Worm (Caenorhabditis elegans) whole organism, L2 larva: Measurements from ENCODE around the gene nipi-4.

ENCODE experiments used
- C34F6.9 ChIP-seq: fragments of 150-350 bp; optimal IDR thresholded peaks from 2 replicates; lab custom pipeline; 2014; ENCODE audit warnings: missing biosample characterization, missing genetic modification characterization
- F13H6.1 ChIP-seq: sonication (generic microtip); optimal IDR thresholded peaks from 2 replicates; lab custom pipeline; 2016; ENCODE audit warnings: missing genetic modification characterization, missing compliant biosample characterization
- R02D3.7 ChIP-seq: fragments of 150-350 bp; optimal IDR thresholded peaks from 2 replicates; lab custom pipeline; 2014; ENCODE audit warnings: missing biosample characterization, missing genetic modification characterization
- Y55F3AM.14 ChIP-seq: fragments of 200-800 bp; sonication (Bioruptor generic); optimal IDR thresholded peaks from 2 replicates; lab custom pipeline; 2018; ENCODE audit warnings: mild to moderate bottlenecking, missing genetic modification characterization, missing compliant biosample characterization
- alr-1 ChIP-seq: fragments of 150-350 bp; optimal IDR thresholded peaks from 2 replicates; lab custom pipeline; 2014; ENCODE audit warnings: missing biosample characterization, missing genetic modification characterization
- aly-2 ChIP-seq: fragments of 150-350 bp; optimal IDR thresholded peaks from 2 replicates; lab custom pipeline; 2014; ENCODE audit warnings: missing biosample characterization, missing genetic modification characterization
- ama-1 ChIP-seq: fragments of 150-350 bp; optimal IDR thresholded peaks from 2 replicates; lab custom pipeline; 2018; ENCODE audit warnings: inconsistent platforms
- ceh-16 ChIP-seq: fragments of 150-350 bp; optimal IDR thresholded peaks from 2 replicates; lab custom pipeline; 2014; ENCODE audit warnings: missing biosample characterization, missing genetic modification characterization
- crh-2 ChIP-seq: sonication (generic microtip); optimal IDR thresholded peaks from 2 replicates; lab custom pipeline; 2017; ENCODE audit warnings: missing biosample characterization, missing genetic modification characterization
- dmd-4 ChIP-seq: sonication (generic microtip); optimal IDR thresholded peaks from 2 replicates; lab custom pipeline; 2017; ENCODE audit warnings: missing biosample characterization, missing genetic modification characterization
- elt-1 ChIP-seq: fragments of 150-350 bp; optimal IDR thresholded peaks from 2 replicates; lab custom pipeline; 2014; ENCODE audit warnings: missing biosample characterization, missing genetic modification characterization
- elt-3 ChIP-seq: sonication (generic microtip); optimal IDR thresholded peaks from 2 replicates; lab custom pipeline; 2017; ENCODE audit warnings: missing biosample characterization, missing genetic modification characterization
- fos-1 ChIP-seq: fragments of 150-350 bp; optimal IDR thresholded peaks from 2 replicates; lab custom pipeline; 2014; ENCODE audit warnings: missing biosample characterization, missing genetic modification characterization
- gmeb-1 ChIP-seq: fragments of 150-350 bp; optimal IDR thresholded peaks from 2 replicates; lab custom pipeline; 2014; ENCODE audit warnings: missing biosample characterization, missing genetic modification characterization
- lin-13 ChIP-seq: fragments of 150-350 bp; optimal IDR thresholded peaks from 2 replicates; lab custom pipeline; 2014; ENCODE audit warnings: missing biosample characterization, missing genetic modification reagents, missing genetic modification characterization
- lin-39 ChIP-seq: fragments of 150-350 bp; optimal IDR thresholded peaks from 2 replicates; lab custom pipeline; 2014; ENCODE audit warnings: missing biosample characterization, missing genetic modification reagents, missing genetic modification characterization
- mab-5 ChIP-seq: fragments of 150-350 bp; optimal IDR thresholded peaks from 2 replicates; lab custom pipeline; 2014; ENCODE audit warnings: missing biosample characterization, missing genetic modification characterization
- mdl-1 ChIP-seq, 2 experiments: fragments of 150-350 bp in 1 of 2; sonication (generic microtip) in 1 of 2; optimal IDR thresholded peaks; 2 replicates each; lab custom pipeline; 2017; ENCODE audit warnings: missing biosample characterization in 2 of 2, missing genetic modification characterization in 2 of 2
- nhr-10 ChIP-seq: sonication (generic microtip); optimal IDR thresholded peaks from 2 replicates; lab custom pipeline; 2017; ENCODE audit warnings: missing biosample characterization, missing genetic modification characterization
- nhr-129 ChIP-seq: fragments of 150-350 bp; optimal IDR thresholded peaks from 2 replicates; lab custom pipeline; 2014; ENCODE audit warnings: missing biosample characterization, missing genetic modification characterization
- nhr-21 ChIP-seq: fragments of 150-350 bp; optimal IDR thresholded peaks from 2 replicates; lab custom pipeline; 2014; ENCODE audit warnings: missing biosample characterization, missing genetic modification characterization
- nhr-23 ChIP-seq: fragments of 150-350 bp; optimal IDR thresholded peaks from 2 replicates; lab custom pipeline; 2014; ENCODE audit warnings: missing biosample characterization, missing genetic modification reagents, missing genetic modification characterization
- nhr-25 ChIP-seq: fragments of 150-350 bp; sonication (generic microtip); optimal IDR thresholded peaks from 3 replicates; lab custom pipeline; 2014; ENCODE audit warnings: missing biosample characterization, missing genetic modification characterization
- nhr-6 ChIP-seq: fragments of 150-350 bp; optimal IDR thresholded peaks from 2 replicates; lab custom pipeline; 2014; ENCODE audit warnings: missing biosample characterization, missing genetic modification characterization
- peb-1 ChIP-seq: fragments of 150-350 bp; optimal IDR thresholded peaks from 2 replicates; lab custom pipeline; 2014; ENCODE audit warnings: missing biosample characterization, missing genetic modification characterization
- sem-4 ChIP-seq: fragments of 150-350 bp; optimal IDR thresholded peaks from 2 replicates; lab custom pipeline; 2014; ENCODE audit warnings: missing biosample characterization, missing genetic modification reagents, missing genetic modification characterization
- skn-1 ChIP-seq: sonication (generic microtip); optimal IDR thresholded peaks from 2 replicates; lab custom pipeline; 2017; ENCODE audit warnings: missing biosample characterization, missing genetic modification characterization
- sma-3 ChIP-seq: sonication (generic microtip); optimal IDR thresholded peaks from 2 replicates; lab custom pipeline; 2016; ENCODE audit warnings: missing genetic modification reagents, missing genetic modification characterization, missing compliant biosample characterization
- sma-9 ChIP-seq, 2 experiments: fragments of 150-350 bp in 1 of 2; sonication (generic microtip) in 1 of 2; optimal IDR thresholded peaks; 2 replicates each; lab custom pipeline; 2014 to 2016; ENCODE audit warnings: missing genetic modification characterization in 2 of 2, mild to moderate bottlenecking in 1 of 2, missing biosample characterization in 1 of 2, missing compliant biosample characterization in 1 of 2, missing genetic modification reagents in 1 of 2, moderate library complexity in 1 of 2
- snpc-4 ChIP-seq: fragments of 150-350 bp; optimal IDR thresholded peaks from 2 replicates; lab custom pipeline; 2014; ENCODE audit warnings: missing biosample characterization, missing genetic modification characterization
- unc-39 ChIP-seq: fragments of 150-350 bp; optimal IDR thresholded peaks from 2 replicates; lab custom pipeline; 2014; ENCODE audit warnings: missing biosample characterization, missing genetic modification characterization
- unc-62 ChIP-seq: fragments of 150-350 bp; optimal IDR thresholded peaks from 2 replicates; lab custom pipeline; 2014; ENCODE audit warnings: missing biosample characterization, missing genetic modification reagents, missing genetic modification characterization
- zag-1 ChIP-seq: fragments of 150-350 bp; optimal IDR thresholded peaks from 2 replicates; lab custom pipeline; 2014; ENCODE audit warnings: missing biosample characterization, missing genetic modification characterization
- ztf-1 ChIP-seq: fragments of 200-800 bp; sonication (Bioruptor generic); conservative IDR thresholded peaks from 2 replicates; pipeline ENCODE4 v1.3.6; 2022; ENCODE audit warnings: missing genetic modification characterization, missing compliant biosample characterization
- ztf-11 ChIP-seq: sonication (generic microtip); optimal IDR thresholded peaks from 2 replicates; lab custom pipeline; 2017; ENCODE audit warnings: missing biosample characterization, missing genetic modification characterization
- ztf-4 ChIP-seq: fragments of 150-350 bp; optimal IDR thresholded peaks from 2 replicates; lab custom pipeline; 2014; ENCODE audit warnings: missing biosample characterization, missing genetic modification characterization

The nipi-4 gene

DNA sequence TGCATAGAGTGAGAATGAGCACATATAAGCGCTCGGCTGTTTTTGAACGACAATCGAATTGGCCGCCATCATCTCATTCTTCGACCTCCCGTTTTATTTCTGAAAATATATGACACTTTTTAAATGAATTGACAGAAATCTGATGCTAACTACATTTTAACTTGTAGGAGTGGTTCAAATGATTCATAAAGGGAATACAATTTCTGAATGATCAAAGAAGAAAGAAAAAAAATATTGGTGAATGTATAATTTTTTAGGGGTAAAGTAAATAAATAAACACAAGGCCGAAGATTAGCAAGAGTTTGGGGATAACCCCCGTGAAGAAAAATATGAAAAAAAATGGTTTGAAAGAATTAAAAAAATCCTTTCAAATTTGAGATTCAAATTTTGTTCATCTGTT lies 5.9 kb downstream of the nipi-4 start, which contains the start of gene C37C3.11:
C37C3.11 (minus strand) TSS at position 101 of the 400 bp plus-strand sequence.
- TF ChIP-seq ceh-16 (tag; lab: Kevin White, UChicago): no peak
- no peak for TF ChIP-seq aly-2 (tag; lab: Kevin White, UChicago)
- TF ChIP-seq gmeb-1 (tag; lab: Kevin White, UChicago): no peak
- TF ChIP-seq nhr-6 (tag; lab: Kevin White, UChicago): no peak
- TF ChIP-seq nhr-129: no peak
- no peak for TF ChIP-seq skn-1 (tag; lab: Kevin White, UChicago)
- TF ChIP-seq elt-3 (tag; lab: Kevin White, UChicago): no peak
- no peak for TF ChIP-seq F13H6.1
- no peak for TF ChIP-seq ztf-4
- TF ChIP-seq mdl-1 (tag; optimal IDR thresholded peaks at IDR 0.05; lab: Kevin White, UChicago): no peak
- no peak for TF ChIP-seq lin-39 (tag; lab: Kevin White, UChicago)
- no peak for TF ChIP-seq unc-62 (GFP tag; lab: Kevin White, UChicago)
- TF ChIP-seq snpc-4 (tag; lab: Kevin White, UChicago): no peak
- no peak for TF ChIP-seq alr-1 (tag; lab: Kevin White, UChicago)
- TF ChIP-seq nhr-25 (tag; lab: Kevin White, UChicago): no peak
- TF ChIP-seq, all 48 proteins: peak for 0

DNA sequence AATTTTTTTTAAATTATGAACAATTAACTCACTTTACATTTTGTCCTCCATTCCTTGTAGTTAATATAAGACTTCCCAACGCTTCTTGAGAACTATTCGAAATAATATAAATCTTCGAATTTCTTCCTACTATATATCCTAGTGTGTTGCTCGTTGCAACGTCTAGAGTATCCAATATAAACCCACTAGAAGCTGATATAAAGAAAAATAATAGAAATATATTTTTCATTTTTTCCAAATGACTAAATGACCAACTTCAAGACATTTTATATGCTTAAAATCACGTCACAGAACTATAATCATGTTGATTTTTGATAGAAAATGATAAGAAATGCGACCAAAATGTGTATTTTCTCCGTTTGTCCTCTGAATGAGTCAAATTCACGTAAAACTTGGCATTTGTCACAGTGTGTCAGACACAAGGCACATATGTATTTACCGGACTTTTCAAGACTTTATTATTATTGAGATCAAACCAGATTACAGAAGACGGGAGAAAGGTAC lies 7.5 kb downstream of the nipi-4 start, which contains the start of gene C37C3.10:
C37C3.10 (minus strand) TSS at position 51 of the 504 bp plus-strand sequence.
- no peak for TF ChIP-seq zag-1 (tag; lab: Kevin White, UChicago)
- TF ChIP-seq sem-4 (tag; lab: Kevin White, UChicago): no peak
- TF ChIP-seq dmd-4: no peak
- no peak for TF ChIP-seq sma-9 (GFP tag; optimal IDR thresholded peaks at IDR 0.05; lab: Kevin White, UChicago)
- no peak for TF ChIP-seq sma-9 (tag; optimal IDR thresholded peaks at IDR 0.05; lab: Kevin White, UChicago)
- TF ChIP-seq fos-1 (tag; lab: Kevin White, UChicago): peak; percentile 61
- TF ChIP-seq lin-13 (GFP tag; lab: Kevin White, UChicago): no peak
- TF ChIP-seq nhr-23 (tag; lab: Kevin White, UChicago): no peak
- no peak for TF ChIP-seq alr-1 (tag; lab: Kevin White, UChicago)

DNA sequence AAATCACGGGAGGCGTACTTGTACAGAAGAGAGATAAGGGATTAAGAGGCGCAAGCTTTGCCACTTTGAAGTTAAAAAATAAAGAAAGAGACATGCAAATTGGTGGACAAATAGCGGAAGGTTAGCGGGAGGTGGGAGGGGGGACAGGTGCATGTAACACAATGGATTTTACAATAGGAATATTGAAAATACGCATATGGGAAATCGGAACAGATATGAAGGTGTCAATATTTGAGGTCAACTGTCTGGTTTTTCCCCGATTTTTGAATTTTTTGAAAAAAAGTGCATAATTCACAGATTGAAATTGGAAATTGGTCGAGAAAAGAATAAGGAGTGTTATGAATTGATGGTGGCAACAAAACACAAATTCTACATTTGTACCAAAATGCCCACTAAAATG lies 8.8 kb downstream of the nipi-4 start, which contains the start of gene C37C3.17:
C37C3.17 (minus strand) TSS at position 101 of the 400 bp plus-strand sequence.
- TF ChIP-seq elt-3 (tag; lab: Kevin White, UChicago) (no peak), sem-4 (tag; lab: Kevin White, UChicago) (no peak), sma-9 (GFP tag; optimal IDR thresholded peaks at IDR 0.05; lab: Kevin White, UChicago) (no peak), sma-9 (tag; optimal IDR thresholded peaks at IDR 0.05; lab: Kevin White, UChicago) (no peak), ztf-11 (no peak), dmd-4 (no peak), ztf-1 (GFP tag; lab: Robert Waterston, UW) (no peak), F13H6.1 (no peak)

DNA sequence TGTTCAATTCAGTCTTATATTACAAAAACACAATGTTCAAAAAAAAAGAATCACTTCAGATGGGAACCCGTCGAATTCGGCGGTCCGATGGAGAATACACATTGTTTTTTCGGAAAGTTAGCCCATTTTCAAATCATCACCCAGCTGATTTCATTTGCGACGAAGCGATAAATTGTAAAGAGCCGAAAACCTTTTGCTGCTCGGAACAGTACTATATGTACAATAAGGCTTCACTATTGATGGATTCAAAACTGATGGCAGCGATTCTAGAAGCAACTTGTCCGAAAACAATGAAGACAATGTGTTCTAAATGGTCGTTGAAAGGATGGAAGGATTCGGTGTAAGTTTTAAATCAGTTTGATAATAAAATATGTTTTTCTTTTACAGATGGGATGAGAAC lies 12.7 kb downstream of the nipi-4 start, which contains the start of gene C37C3.1:
C37C3.1 (plus strand) TSS at position 33 of the 400 bp plus-strand sequence.
- TF ChIP-seq sma-3 (GFP tag; lab: Kevin White, UChicago) (peak; percentile 37), ama-1 (lab: Kevin White, UChicago) (peak; percentile 8), crh-2 (tag; lab: Kevin White, UChicago) (peak; percentile 23), aly-2 (tag; lab: Kevin White, UChicago) (no peak), ztf-11 (no peak), nhr-25 (tag; lab: Kevin White, UChicago) (peak; percentile 3), sma-9 (GFP tag; optimal IDR thresholded peaks at IDR 0.05; lab: Kevin White, UChicago) (peak; percentile 5), sma-9 (tag; optimal IDR thresholded peaks at IDR 0.05; lab: Kevin White, UChicago) (no peak), nhr-21 (tag; lab: Kevin White, UChicago) (peak; percentile 40), elt-3 (tag; lab: Kevin White, UChicago) (no peak)

DNA sequence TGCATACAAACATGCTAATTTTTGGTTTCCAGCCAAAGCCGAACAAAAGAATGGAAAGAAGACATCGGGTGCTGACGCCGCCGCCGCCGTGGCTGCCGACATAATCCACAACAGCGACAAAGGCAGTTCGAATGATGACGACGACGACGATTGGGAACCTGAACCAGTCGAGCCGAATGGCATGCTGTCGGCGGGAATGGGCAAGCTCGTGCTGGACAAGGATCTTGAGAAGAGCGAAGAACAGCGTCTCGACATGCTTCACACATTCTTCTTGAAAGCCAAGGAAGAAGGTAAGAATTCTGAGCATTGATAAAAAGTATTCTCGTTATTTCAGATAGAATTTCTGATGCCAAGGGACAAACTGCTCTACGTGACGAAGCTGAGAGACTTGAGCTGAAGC lies 14.0 kb downstream of the nipi-4 start:
- no peak for TF ChIP-seq nhr-10 (tag; lab: Kevin White, UChicago)
- TF ChIP-seq elt-3 (tag; lab: Kevin White, UChicago): no peak
- no peak for TF ChIP-seq aly-2 (tag; lab: Kevin White, UChicago)
- TF ChIP-seq alr-1 (tag; lab: Kevin White, UChicago): no peak
- TF ChIP-seq nhr-21 (tag; lab: Kevin White, UChicago): no peak
- TF ChIP-seq C34F6.9 (tag; lab: Kevin White, UChicago): no peak
- no peak for TF ChIP-seq Y55F3AM.14 (GFP tag; lab: Kevin White, UChicago)
- TF ChIP-seq nhr-6 (tag; lab: Kevin White, UChicago): no peak
- TF ChIP-seq gmeb-1 (tag; lab: Kevin White, UChicago): no peak
- TF ChIP-seq nhr-129: no peak
- no peak for TF ChIP-seq lin-39 (tag; lab: Kevin White, UChicago)
- no peak for TF ChIP-seq lin-13 (GFP tag; lab: Kevin White, UChicago)
- TF ChIP-seq unc-39 (tag; lab: Kevin White, UChicago): no peak
- no peak for TF ChIP-seq mdl-1 (tag; optimal IDR thresholded peaks at IDR 0.05; lab: Kevin White, UChicago)
- TF ChIP-seq mab-5: no peak
- TF ChIP-seq skn-1 (tag; lab: Kevin White, UChicago): no peak
- no peak for TF ChIP-seq peb-1
- TF ChIP-seq elt-1 (tag; lab: Kevin White, UChicago): no peak
- no peak for TF ChIP-seq R02D3.7 (tag; lab: Kevin White, UChicago)
- no peak for TF ChIP-seq nhr-25 (tag; lab: Kevin White, UChicago)
